Worm (Caenorhabditis elegans) whole organism, late embryonic: Measurements from ENCODE around the gene srsx-2.

Experiments
- C38D4.7 ChIP-seq: fragments of 200-800 bp; sonication (Bioruptor generic); optimal IDR thresholded peaks from 2 replicates; lab custom pipeline; 2018; ENCODE audit warnings: mild to moderate bottlenecking, missing genetic modification characterization, moderate library complexity, missing compliant biosample characterization
- Y22D7AL.16 ChIP-seq: sonication (generic microtip); optimal IDR thresholded peaks from 2 replicates; lab custom pipeline; 2016; ENCODE audit warnings: missing genetic modification characterization, missing compliant biosample characterization
- ahr-1 ChIP-seq: sonication (generic microtip); optimal IDR thresholded peaks from 2 replicates; lab custom pipeline; 2016; ENCODE audit warnings: missing genetic modification characterization, missing compliant biosample characterization
- ceh-14 ChIP-seq: sonication (generic microtip); optimal IDR thresholded peaks from 2 replicates; lab custom pipeline; 2016; ENCODE audit warnings: missing genotype, missing genetic modification characterization, missing compliant biosample characterization
- ceh-18 ChIP-seq: sonication (generic microtip); optimal IDR thresholded peaks from 2 replicates; lab custom pipeline; 2016; ENCODE audit warnings: missing genetic modification characterization, missing compliant biosample characterization
- ceh-19 ChIP-seq: fragments of 200-800 bp; sonication (Bioruptor generic); optimal IDR thresholded peaks from 2 replicates; lab custom pipeline; 2018; ENCODE audit warnings: mild to moderate bottlenecking, missing genetic modification characterization, missing compliant biosample characterization
- ceh-2 ChIP-seq: sonication (generic microtip); optimal IDR thresholded peaks from 2 replicates; lab custom pipeline; 2016; ENCODE audit warnings: missing genotype, missing genetic modification characterization, missing compliant biosample characterization
- ceh-22 ChIP-seq: sonication (generic microtip); optimal IDR thresholded peaks from 2 replicates; lab custom pipeline; 2017; ENCODE audit warnings: missing biosample characterization, missing genetic modification characterization
- ceh-30 ChIP-seq: fragments of 150-350 bp; optimal IDR thresholded peaks from 2 replicates; lab custom pipeline; 2014; ENCODE audit warnings: missing biosample characterization, missing genetic modification characterization
- ceh-31 ChIP-seq: sonication (generic microtip); optimal IDR thresholded peaks from 2 replicates; lab custom pipeline; 2016; ENCODE audit warnings: missing genetic modification characterization, missing compliant biosample characterization
- ceh-45 ChIP-seq: fragments of 200-800 bp; sonication (Bioruptor generic); IDR thresholded peaks from 2 replicates; pipeline ENCODE4 v1.3.6; 2022; ENCODE audit warnings: missing genetic modification reagents, missing genetic modification characterization, missing compliant biosample characterization
- ceh-48 ChIP-seq: sonication (generic microtip); optimal IDR thresholded peaks from 2 replicates; lab custom pipeline; 2016; ENCODE audit warnings: missing genetic modification characterization, inconsistent platforms, missing compliant biosample characterization
- ceh-6 ChIP-seq: fragments of 200-800 bp; sonication (Bioruptor generic); optimal IDR thresholded peaks from 2 replicates; lab custom pipeline; 2018; ENCODE audit warnings: mild to moderate bottlenecking, missing genetic modification characterization, missing compliant biosample characterization
- dmd-4 ChIP-seq: sonication (generic microtip); optimal IDR thresholded peaks from 2 replicates; lab custom pipeline; 2016; ENCODE audit warnings: borderline replicate concordance, missing genetic modification characterization, missing compliant biosample characterization
- elt-4 ChIP-seq: sonication (generic microtip); optimal IDR thresholded peaks from 2 replicates; lab custom pipeline; 2016; ENCODE audit warnings: missing genetic modification characterization, missing compliant biosample characterization
- ets-4 ChIP-seq: sonication (generic microtip); optimal IDR thresholded peaks from 2 replicates; lab custom pipeline; 2016; ENCODE audit warnings: missing genetic modification characterization, missing compliant biosample characterization
- eyg-1 ChIP-seq: sonication (generic microtip); optimal IDR thresholded peaks from 2 replicates; lab custom pipeline; 2016; ENCODE audit warnings: missing genotype, missing genetic modification characterization, missing compliant biosample characterization
- fax-1 ChIP-seq: sonication (generic microtip); optimal IDR thresholded peaks from 2 replicates; lab custom pipeline; 2016; ENCODE audit warnings: missing genotype, missing genetic modification characterization, missing compliant biosample characterization
- hlh-13 ChIP-seq: fragments of 200-800 bp; sonication (Bioruptor generic); optimal IDR thresholded peaks from 2 replicates; lab custom pipeline; 2018; ENCODE audit warnings: mild to moderate bottlenecking, missing genetic modification characterization, missing compliant biosample characterization
- hlh-15 ChIP-seq: sonication (generic microtip); optimal IDR thresholded peaks from 2 replicates; lab custom pipeline; 2016; ENCODE audit warnings: missing genetic modification characterization, missing compliant biosample characterization
- hlh-30 ChIP-seq: sonication (generic microtip); optimal IDR thresholded peaks from 2 replicates; lab custom pipeline; 2017; ENCODE audit warnings: antibody characterized with exemption, missing genetic modification characterization, missing compliant biosample characterization; ENCODE audit not compliant: insufficient read depth
- hlh-6 ChIP-seq: sonication (generic microtip); optimal IDR thresholded peaks from 2 replicates; lab custom pipeline; 2016; ENCODE audit warnings: missing genotype, missing genetic modification characterization, missing compliant biosample characterization
- madf-2 ChIP-seq: sonication (generic microtip); optimal IDR thresholded peaks from 2 replicates; lab custom pipeline; 2017; ENCODE audit warnings: missing genetic modification characterization, missing compliant biosample characterization
- mec-3 ChIP-seq: sonication (generic microtip); optimal IDR thresholded peaks from 2 replicates; lab custom pipeline; 2016; ENCODE audit warnings: borderline replicate concordance, missing genetic modification characterization, missing compliant biosample characterization
- nhr-232 ChIP-seq: sonication (generic microtip); optimal IDR thresholded peaks from 2 replicates; lab custom pipeline; 2016; ENCODE audit warnings: missing genetic modification characterization, missing compliant biosample characterization
- npax-4 ChIP-seq: sonication (generic microtip); optimal IDR thresholded peaks from 2 replicates; lab custom pipeline; 2016; ENCODE audit warnings: missing genetic modification characterization, missing compliant biosample characterization
- odd-2 ChIP-seq: sonication (generic microtip); optimal IDR thresholded peaks from 2 replicates; lab custom pipeline; 2017; ENCODE audit warnings: antibody characterized with exemption, mild to moderate bottlenecking, missing genetic modification characterization, missing compliant biosample characterization
- pag-3 ChIP-seq: sonication (generic microtip); optimal IDR thresholded peaks from 2 replicates; lab custom pipeline; 2016; ENCODE audit warnings: missing compliant biosample characterization, missing genetic modification characterization, borderline replicate concordance
- pqm-1 ChIP-seq: sonication (generic microtip); optimal IDR thresholded peaks from 2 replicates; lab custom pipeline; 2016; ENCODE audit warnings: missing genetic modification characterization, missing compliant biosample characterization
- pros-1 ChIP-seq: fragments of 150-350 bp; optimal IDR thresholded peaks from 2 replicates; lab custom pipeline; 2014; ENCODE audit warnings: missing biosample characterization, missing genetic modification reagents, missing genetic modification characterization
- ref-2 ChIP-seq: sonication (generic microtip); optimal IDR thresholded peaks from 2 replicates; lab custom pipeline; 2016; ENCODE audit warnings: missing genetic modification characterization, missing compliant biosample characterization
- rnt-1 ChIP-seq: sonication (generic microtip); optimal IDR thresholded peaks from 2 replicates; lab custom pipeline; 2016; ENCODE audit warnings: missing genetic modification characterization, missing compliant biosample characterization
- sdc-2 ChIP-seq: sonication (generic microtip); optimal IDR thresholded peaks from 2 replicates; lab custom pipeline; 2016; ENCODE audit warnings: missing genotype, missing genetic modification characterization, missing compliant biosample characterization
- tbx-2 ChIP-seq: sonication (generic microtip); optimal IDR thresholded peaks from 2 replicates; lab custom pipeline; 2016; ENCODE audit warnings: missing genetic modification characterization, missing compliant biosample characterization
- ttx-3 ChIP-seq: sonication (generic microtip); optimal IDR thresholded peaks from 2 replicates; lab custom pipeline; 2016; ENCODE audit warnings: missing genetic modification reagents, missing genetic modification characterization, missing compliant biosample characterization
- unc-3 ChIP-seq, 2 experiments: fragments of 200-800 bp in 1 of 2; sonication (Bioruptor generic) in 1 of 2; sonication (generic microtip) in 1 of 2; conservative IDR thresholded peaks in 1 of 2; optimal IDR thresholded peaks in 1 of 2; 2 replicates each; pipeline versions ENCODE4 v1.3.6 to Lab custom; 2016 to 2022; ENCODE audit warnings: missing compliant biosample characterization in 2 of 2, missing genetic modification characterization in 2 of 2, missing genetic modification reagents in 1 of 2
- unc-42 ChIP-seq: sonication (generic microtip); optimal IDR thresholded peaks from 2 replicates; lab custom pipeline; 2016; ENCODE audit warnings: missing genotype, missing genetic modification characterization, missing compliant biosample characterization
- unc-55 ChIP-seq: sonication (generic microtip); optimal IDR thresholded peaks from 2 replicates; lab custom pipeline; 2017; ENCODE audit warnings: missing biosample characterization, missing genetic modification reagents, missing genetic modification characterization
- zip-5 ChIP-seq: sonication (generic microtip); optimal IDR thresholded peaks from 2 replicates; lab custom pipeline; 2016; ENCODE audit warnings: missing genetic modification characterization, missing compliant biosample characterization

Gene srsx-2

ce11 chrV:17438317-17438716 lies at the start of gene srsx-2:
Gene srsx-2, minus strand, starts transcription at chrV:17438417.
- no peak for TF ChIP-seq odd-2 (tag; lab: Kevin White, UChicago)

DNA sequence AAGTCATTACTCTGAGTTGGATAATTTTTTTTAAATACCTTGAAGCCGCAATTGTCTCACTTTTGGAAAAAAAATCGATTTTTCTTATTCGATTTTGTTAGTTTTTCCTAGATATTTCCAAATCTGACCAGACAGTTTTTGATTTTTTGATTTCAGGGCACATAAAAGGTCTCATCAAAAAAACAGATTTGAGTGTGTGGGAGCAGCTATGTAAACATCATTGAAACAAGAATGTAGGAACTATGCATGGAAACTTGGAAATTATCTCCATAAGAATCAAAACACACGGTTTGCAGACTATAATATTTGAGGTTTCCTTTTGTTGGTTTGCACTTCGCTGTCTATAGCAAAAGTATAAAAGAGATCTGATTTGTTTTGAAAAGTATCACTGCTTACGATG lies 47.8 kb upstream of the srsx-2 start, which contains the start of gene scl-24:
Gene scl-24, plus strand, starts transcription at position 301 of the 400 bp plus-strand sequence.
- TF ChIP-seq hlh-30 (tag; lab: Kevin White, UChicago) (no peak), npax-4 (tag; lab: Kevin White, UChicago) (no peak), hlh-6 (tag; lab: Kevin White, UChicago) (no peak), ceh-19 (no peak), ttx-3 (tag; lab: Kevin White, UChicago) (no peak), ahr-1 (no peak), unc-42 (tag; lab: Kevin White, UChicago) (no peak), madf-2 (no peak), unc-3 (GFP tag; conservative IDR thresholded peaks at IDR 0.05; lab: Robert Waterston, UW) (no peak), unc-3 (tag; optimal IDR thresholded peaks at IDR 0.05; lab: Kevin White, UChicago) (no peak)

DNA sequence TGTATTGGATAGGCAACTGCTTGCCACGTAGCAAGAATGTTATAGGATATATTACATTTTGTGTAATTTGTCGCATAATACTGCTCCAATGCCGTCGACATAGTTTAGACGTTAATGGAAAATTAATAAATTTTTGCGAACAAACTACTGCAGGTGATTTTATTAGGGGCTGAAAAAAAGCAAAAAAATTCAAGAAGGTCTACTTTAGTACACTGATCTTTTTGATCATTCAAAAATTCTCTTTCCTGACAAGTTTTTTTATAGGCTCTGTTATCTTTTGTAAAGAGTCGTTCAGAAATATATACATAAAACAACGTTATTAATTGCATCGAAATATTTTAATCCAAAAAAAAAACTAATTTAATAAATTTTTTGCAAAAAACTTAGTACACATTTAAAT lies 46.9 kb upstream of the srsx-2 start, which contains the start of gene srh-111:
Gene srh-111, minus strand, starts transcription at position 101 of the 400 bp plus-strand sequence.
- TF ChIP-seq C38D4.7 (GFP tag; lab: Kevin White, UChicago) (no peak), mec-3 (tag; lab: Kevin White, UChicago) (no peak), tbx-2 (tag; lab: Kevin White, UChicago) (no peak), eyg-1 (tag; lab: Kevin White, UChicago) (no peak), ceh-30 (tag; lab: Kevin White, UChicago) (no peak), nhr-232 (no peak), ets-4 (tag; lab: Kevin White, UChicago) (no peak)
- TF ChIP-seq, all 69 proteins: peak for 0

ce11 chrV:17476490-17476889 lies 38.3 kb upstream of the srsx-2 start, which contains the start of gene srbc-61:
Gene srbc-61, plus strand, starts transcription at chrV:17476790.
- TF ChIP-seq ceh-31 (tag; lab: Kevin White, UChicago) = no peak
- no peak for TF ChIP-seq ceh-14 (tag; lab: Kevin White, UChicago)
- no peak for TF ChIP-seq ceh-18
- no peak for TF ChIP-seq ets-4 (tag; lab: Kevin White, UChicago)
- TF ChIP-seq zip-5 (tag; lab: Kevin White, UChicago) = no peak
- no peak for TF ChIP-seq ttx-3 (tag; lab: Kevin White, UChicago)
- no peak for TF ChIP-seq ceh-22 (tag; lab: Kevin White, UChicago)
- no peak for TF ChIP-seq sdc-2 (tag; lab: Kevin White, UChicago)
- TF ChIP-seq ref-2 (tag; lab: Kevin White, UChicago) = no peak
- TF ChIP-seq rnt-1 (tag; lab: Kevin White, UChicago) = no peak
- no peak for TF ChIP-seq ceh-48
- TF ChIP-seq hlh-13 = no peak
- no peak for TF ChIP-seq hlh-15 (tag; lab: Kevin White, UChicago)
- no peak for TF ChIP-seq pros-1 (tag; lab: Kevin White, UChicago)
- TF ChIP-seq hlh-30 (tag; lab: Kevin White, UChicago) = no peak
- no peak for TF ChIP-seq ceh-45
- TF ChIP-seq unc-55 (GFP tag; lab: Kevin White, UChicago) = no peak
- TF ChIP-seq, all 69 proteins: peak for 0

DNA sequence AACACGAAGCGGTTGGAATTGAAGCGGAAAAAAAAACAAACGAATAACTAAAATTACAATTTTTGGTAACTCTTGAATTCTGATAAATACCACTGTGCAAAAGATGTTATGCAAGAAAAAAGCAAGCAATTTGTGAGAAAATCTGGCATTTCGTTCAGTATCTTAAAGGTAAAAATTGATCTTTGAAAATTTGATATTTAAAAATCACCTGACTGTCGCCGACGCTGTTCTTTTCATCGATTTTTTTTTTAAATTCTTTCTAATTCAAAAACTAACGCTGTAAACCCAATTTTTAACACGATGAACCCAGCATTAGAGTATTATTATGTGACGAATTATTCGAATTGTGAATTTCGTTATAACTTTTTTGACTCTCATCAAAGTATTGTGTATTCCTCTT lies 35.5 kb upstream of the srsx-2 start, which contains the start of gene srh-123:
Gene srh-123, plus strand, starts transcription at position 301 of the 400 bp plus-strand sequence.
- no peak for TF ChIP-seq elt-4
- TF ChIP-seq ceh-2 (tag; lab: Kevin White, UChicago) = no peak
- TF ChIP-seq Y22D7AL.16 (tag; lab: Kevin White, UChicago) = no peak
- no peak for TF ChIP-seq ceh-30 (tag; lab: Kevin White, UChicago)
- TF ChIP-seq unc-42 (tag; lab: Kevin White, UChicago) = no peak
- TF ChIP-seq fax-1 (tag; lab: Kevin White, UChicago) = no peak
- no peak for TF ChIP-seq pqm-1 (tag; lab: Kevin White, UChicago)
- no peak for TF ChIP-seq pag-3
- TF ChIP-seq dmd-4 = no peak
- TF ChIP-seq madf-2 = no peak
- no peak for TF ChIP-seq ceh-6 (GFP tag; lab: Kevin White, UChicago)
